Fruit fly (Drosophila melanogaster) whole organism, embryonic: ENCODE results near the gene meigo.

ENCODE experiments used
- CG12391 ChIP-seq: fragments of 200-800 bp; sonication (Bioruptor generic); optimal IDR thresholded peaks from 3 replicates; lab custom pipeline; 2018; ENCODE audit warnings: missing biosample characterization, mild to moderate bottlenecking, missing genetic modification characterization, moderate library complexity
- CG7745 ChIP-seq: fragments of 200-800 bp; sonication (Bioruptor generic); optimal IDR thresholded peaks from 2 replicates; lab custom pipeline; 2018; ENCODE audit warnings: missing biosample characterization, mild to moderate bottlenecking, missing genetic modification characterization, moderate library complexity
- CG8944 ChIP-seq: fragments of 200-800 bp; sonication (Bioruptor generic); optimal IDR thresholded peaks from 3 replicates; lab custom pipeline; 2016; ENCODE audit warnings: missing biosample characterization, missing genetic modification characterization
- Dad ChIP-seq: fragments of 200-800 bp; sonication (Bioruptor generic); optimal IDR thresholded peaks from 3 replicates; lab custom pipeline; 2016; ENCODE audit warnings: missing biosample characterization, missing genetic modification characterization
- Drgx ChIP-seq: fragments of 200-800 bp; sonication (Bioruptor generic); IDR thresholded peaks from 2 replicates; pipeline ENCODE4 v1.3.6; 2022; ENCODE audit warnings: missing biosample characterization, missing genetic modification characterization
- Gsc ChIP-seq: fragments of 200-800 bp; sonication (Bioruptor generic); IDR thresholded peaks from 2 replicates; pipeline ENCODE4 v1.3.6; 2022; ENCODE audit warnings: missing biosample characterization, missing genetic modification characterization
- MTF-1 ChIP-seq: fragments of 200-800 bp; sonication (Bioruptor generic); optimal IDR thresholded peaks from 2 replicates; lab custom pipeline; 2018; ENCODE audit warnings: missing biosample characterization, mild to moderate bottlenecking, missing genetic modification characterization, borderline replicate concordance
- Sox100B ChIP-seq: fragments of 200-800 bp; sonication (Bioruptor generic); optimal IDR thresholded peaks from 3 replicates; lab custom pipeline; 2018; ENCODE audit warnings: missing biosample characterization, mild to moderate bottlenecking, missing genetic modification characterization
- Xrp1 ChIP-seq: fragments of 200-800 bp; sonication (Bioruptor generic); IDR thresholded peaks from 2 replicates; pipeline ENCODE4 v1.3.6; 2022; ENCODE audit warnings: missing biosample characterization, missing genetic modification characterization
- ftz-f1 ChIP-seq: fragments of 200-800 bp; sonication (Bioruptor generic); optimal IDR thresholded peaks from 2 replicates; lab custom pipeline; 2016; ENCODE audit warnings: missing biosample characterization, missing genetic modification characterization
- tio ChIP-seq: fragments of 200-800 bp; sonication (Bioruptor generic); optimal IDR thresholded peaks from 2 replicates; lab custom pipeline; 2017; ENCODE audit warnings: missing biosample characterization, missing genetic modification characterization, inconsistent platforms

- no peak for TF ChIP-seq CG7745 (tag; lab: Kevin White, UChicago)
- no peak for TF ChIP-seq MTF-1 (GFP tag; lab: Kevin White, UChicago)
- peak; percentile 69 for TF ChIP-seq CG12391 (tag; lab: Kevin White, UChicago)
- TF ChIP-seq Drgx, result no peak
- TF ChIP-seq Xrp1 (GFP tag; lab: Robert Waterston, UW), result peak; percentile 36; the same call in 1 of the 2 replicates
- no peak for TF ChIP-seq Gsc (GFP tag; lab: Robert Waterston, UW)
- TF ChIP-seq Sox100B (GFP tag; lab: Kevin White, UChicago), result no peak
- TF ChIP-seq Dad (GFP tag; lab: Kevin White, UChicago), result no peak
- peak; percentile 17 for TF ChIP-seq CG8944 (GFP tag; lab: Kevin White, UChicago)
- TF ChIP-seq ftz-f1 (GFP tag; lab: Kevin White, UChicago), result no peak
- TF ChIP-seq tio (GFP tag; lab: Kevin White, UChicago), result no peak
Observed at dm6 chr3R:21101453-21102214, 36.4 kb upstream of the meigo start, which contains the start of the genes CG7044 and Tbc1d22.
